Fruit fly (Drosophila melanogaster) whole organism, embryonic: ENCODE results near the gene SMC6.

Experiments used
- Aef1 ChIP-seq: fragments of 200-800 bp; sonication (Bioruptor generic); IDR thresholded peaks from 3 replicates; pipeline ENCODE4 v1.3.6; 2022; ENCODE audit warnings: missing biosample characterization, missing genetic modification characterization
- Atf3 ChIP-seq: fragments of 200-800 bp; sonication (Bioruptor generic); optimal IDR thresholded peaks from 3 replicates; lab custom pipeline; 2016; ENCODE audit warnings: missing biosample characterization, missing genetic modification characterization
- B-H2 ChIP-seq: fragments of 200-800 bp; sonication (Bioruptor generic); optimal IDR thresholded peaks from 2 replicates; lab custom pipeline; 2018; ENCODE audit warnings: missing biosample characterization, mild to moderate bottlenecking, missing genetic modification characterization
- Bteb2 ChIP-seq: fragments of 200-800 bp; sonication (Bioruptor generic); optimal IDR thresholded peaks from 2 replicates; lab custom pipeline; 2016; ENCODE audit warnings: missing biosample characterization, missing genetic modification characterization
- CG10274 ChIP-seq: fragments of 200-800 bp; sonication (Bioruptor generic); optimal IDR thresholded peaks from 3 replicates; lab custom pipeline; 2017; ENCODE audit warnings: missing biosample characterization, mild to moderate bottlenecking, missing genetic modification characterization
- CG10979 ChIP-seq: fragments of 200-800 bp; sonication (Bioruptor generic); optimal IDR thresholded peaks from 2 replicates; lab custom pipeline; 2018; ENCODE audit warnings: missing biosample characterization, mild to moderate bottlenecking, missing genetic modification characterization, moderate library complexity
- CG11456 ChIP-seq: fragments of 200-800 bp; sonication (Bioruptor generic); IDR thresholded peaks from 3 replicates; pipeline ENCODE4 v1.3.6; 2022; ENCODE audit warnings: missing biosample characterization, missing genetic modification characterization
- CG13296 ChIP-seq: fragments of 200-800 bp; sonication (Bioruptor generic); optimal IDR thresholded peaks from 3 replicates; lab custom pipeline; 2018; ENCODE audit warnings: missing biosample characterization, mild to moderate bottlenecking, missing genetic modification characterization
- CG14441 ChIP-seq: fragments of 200-800 bp; sonication (Bioruptor generic); IDR thresholded peaks from 2 replicates; pipeline ENCODE4 v1.3.6; 2022; ENCODE audit warnings: missing biosample characterization, missing genetic modification characterization
- CG15269 ChIP-seq: fragments of 200-800 bp; sonication (Bioruptor generic); optimal IDR thresholded peaks from 2 replicates; lab custom pipeline; 2018; ENCODE audit warnings: missing biosample characterization, mild to moderate bottlenecking, missing genetic modification characterization, moderate library complexity
- CG17385 ChIP-seq: fragments of 200-800 bp; sonication (Bioruptor generic); optimal IDR thresholded peaks from 3 replicates; lab custom pipeline; 2018; ENCODE audit warnings: missing biosample characterization, mild to moderate bottlenecking, missing genetic modification characterization
- CG2120 ChIP-seq: fragments of 200-800 bp; sonication (Bioruptor generic); optimal IDR thresholded peaks from 3 replicates; lab custom pipeline; 2016; ENCODE audit warnings: missing biosample characterization, missing genetic modification characterization
- CG31388 ChIP-seq: fragments of 200-800 bp; sonication (Bioruptor generic); optimal IDR thresholded peaks from 2 replicates; lab custom pipeline; 2016; ENCODE audit warnings: missing biosample characterization, missing genetic modification characterization
- CG32532 ChIP-seq: fragments of 200-800 bp; sonication (Bioruptor generic); IDR thresholded peaks from 2 replicates; pipeline ENCODE4 v1.3.6; 2022; ENCODE audit warnings: missing biosample characterization, missing genetic modification characterization
- CG32772 ChIP-seq: fragments of 200-800 bp; sonication (Bioruptor generic); IDR thresholded peaks from 2 replicates; pipeline ENCODE4 v1.3.6; 2022; ENCODE audit warnings: missing biosample characterization, missing genetic modification characterization
- CG4617 ChIP-seq: fragments of 200-800 bp; sonication (Bioruptor generic); optimal IDR thresholded peaks from 3 replicates; lab custom pipeline; 2016; ENCODE audit warnings: missing biosample characterization, missing genetic modification characterization, borderline replicate concordance
- CG6254 ChIP-seq: fragments of 200-800 bp; sonication (Bioruptor generic); optimal IDR thresholded peaks from 3 replicates; lab custom pipeline; 2017; ENCODE audit warnings: mild to moderate bottlenecking, missing biosample characterization, missing genetic modification reagents, missing genetic modification characterization
- CG7928 ChIP-seq: fragments of 200-800 bp; sonication (Bioruptor generic); optimal IDR thresholded peaks from 2 replicates; lab custom pipeline; 2017; ENCODE audit warnings: missing biosample characterization, mild to moderate bottlenecking, missing genetic modification characterization
- CG7963 ChIP-seq: fragments of 200-800 bp; sonication (Bioruptor generic); IDR thresholded peaks from 3 replicates; pipeline ENCODE4 v1.3.6; 2022; ENCODE audit warnings: missing biosample characterization, missing genetic modification characterization; ENCODE audit not compliant: partially characterized antibody
- CG8089 ChIP-seq: fragments of 200-800 bp; sonication (Bioruptor generic); optimal IDR thresholded peaks from 3 replicates; lab custom pipeline; 2016; ENCODE audit warnings: missing biosample characterization, missing genetic modification characterization
- CG9437 ChIP-seq: fragments of 200-800 bp; sonication (Bioruptor generic); optimal IDR thresholded peaks from 2 replicates; lab custom pipeline; 2018; ENCODE audit warnings: missing biosample characterization, mild to moderate bottlenecking, missing genetic modification characterization
- CG9932 ChIP-seq: fragments of 200-800 bp; sonication (Bioruptor generic); IDR thresholded peaks from 2 replicates; pipeline ENCODE4 v1.3.6; 2022; ENCODE audit warnings: missing biosample characterization, missing genetic modification characterization
- CkIIα-i1 ChIP-seq: fragments of 200-800 bp; sonication (Bioruptor generic); IDR thresholded peaks from 2 replicates; pipeline ENCODE4 v1.3.6; 2022; ENCODE audit warnings: missing biosample characterization, missing genetic modification characterization
- D ChIP-seq, 2 experiments: fragments of 200-800 bp in 1 of 2; fragments of >200 bp in 1 of 2; sonication (Bioruptor generic) in 1 of 2; optimal IDR thresholded peaks; 2 replicates in 1 of 2; 3 replicates in 1 of 2; lab custom pipeline; 2017; ENCODE audit warnings: mild to moderate bottlenecking in 1 of 2, missing biosample characterization in 1 of 2, missing genetic modification characterization in 1 of 2, missing genetic modification reagents in 1 of 2
- Doc3 ChIP-seq: fragments of 200-800 bp; sonication (Bioruptor generic); IDR thresholded peaks from 3 replicates; pipeline ENCODE4 v1.3.6; 2022; ENCODE audit warnings: missing biosample characterization, missing genetic modification characterization; ENCODE audit not compliant: partially characterized antibody
- HLH54F ChIP-seq: fragments of 200-800 bp; sonication (Bioruptor generic); optimal IDR thresholded peaks from 3 replicates; lab custom pipeline; 2016; ENCODE audit warnings: missing biosample characterization, missing genetic modification characterization
- HmgD ChIP-seq: fragments of 200-800 bp; sonication (Bioruptor generic); optimal IDR thresholded peaks from 3 replicates; lab custom pipeline; 2016; ENCODE audit warnings: missing biosample characterization, missing genetic modification characterization
- NC2β ChIP-seq: fragments of 200-800 bp; sonication (Bioruptor generic); optimal IDR thresholded peaks from 2 replicates; lab custom pipeline; 2016; ENCODE audit warnings: missing biosample characterization, missing genetic modification characterization
- Opbp ChIP-seq: fragments of 200-800 bp; sonication (Bioruptor generic); IDR thresholded peaks from 3 replicates; pipeline ENCODE4 v1.3.6; 2022; ENCODE audit warnings: missing biosample characterization, missing genetic modification characterization; ENCODE audit not compliant: partially characterized antibody
- PHDP ChIP-seq: fragments of 200-800 bp; sonication (Bioruptor generic); optimal IDR thresholded peaks from 3 replicates; lab custom pipeline; 2018; ENCODE audit warnings: missing biosample characterization, mild to moderate bottlenecking, missing genetic modification characterization, moderate library complexity
- Ptx1 ChIP-seq: fragments of 200-800 bp; sonication (Bioruptor generic); IDR thresholded peaks from 2 replicates; pipeline ENCODE4 v1.3.6; 2022; ENCODE audit warnings: missing biosample characterization, missing genetic modification characterization
- Rx ChIP-seq: fragments of 200-800 bp; sonication (Bioruptor generic); IDR thresholded peaks from 2 replicates; pipeline ENCODE4 v1.3.6; 2022; ENCODE audit warnings: missing biosample characterization, missing genetic modification characterization
- Ssrp ChIP-seq: fragments of 200-800 bp; sonication (Bioruptor generic); optimal IDR thresholded peaks from 2 replicates; lab custom pipeline; 2018; ENCODE audit warnings: missing biosample characterization, mild to moderate bottlenecking, missing genetic modification characterization, moderate library complexity
- Taf1 ChIP-seq: fragments of 200-800 bp; sonication (Bioruptor generic); IDR thresholded peaks from 2 replicates; pipeline ENCODE4 v1.3.6; 2022; ENCODE audit warnings: missing biosample characterization, missing genetic modification characterization
- abd-A ChIP-seq: fragments of 200-800 bp; sonication (Bioruptor generic); optimal IDR thresholded peaks from 3 replicates; lab custom pipeline; 2019; ENCODE audit warnings: missing biosample characterization, mild to moderate bottlenecking, missing genetic modification characterization, moderate library complexity
- br ChIP-seq: fragments of >200 bp; optimal IDR thresholded peaks from 2 replicates; lab custom pipeline; 2017
- cwo ChIP-seq: fragments of 200-800 bp; sonication (Bioruptor generic); optimal IDR thresholded peaks from 3 replicates; lab custom pipeline; 2017; ENCODE audit warnings: missing biosample characterization, missing genetic modification characterization, mild to moderate bottlenecking, moderate library complexity, missing genetic modification reagents
- dimm ChIP-seq: fragments of 200-800 bp; sonication (Bioruptor generic); IDR thresholded peaks from 2 replicates; pipeline ENCODE4 v1.3.6; 2022; ENCODE audit warnings: missing biosample characterization, missing genetic modification characterization
- gfzf ChIP-seq: fragments of 200-800 bp; sonication (Bioruptor generic); optimal IDR thresholded peaks from 2 replicates; lab custom pipeline; 2016; ENCODE audit warnings: missing biosample characterization, mild to moderate bottlenecking, missing genetic modification characterization, moderate library complexity
- gsb ChIP-seq: fragments of 200-800 bp; sonication (Bioruptor generic); IDR thresholded peaks from 2 replicates; pipeline ENCODE4 v1.3.6; 2022; ENCODE audit warnings: missing biosample characterization, missing genetic modification characterization
- inv ChIP-seq: fragments of 200-800 bp; sonication (Bioruptor generic); IDR thresholded peaks from 2 replicates; pipeline ENCODE4 v1.3.6; 2022; ENCODE audit warnings: missing biosample characterization, missing genetic modification characterization; ENCODE audit not compliant: partially characterized antibody
- ken ChIP-seq: fragments of 200-800 bp; sonication (Bioruptor generic); IDR thresholded peaks from 3 replicates; pipeline ENCODE4 v1.3.6; 2022; ENCODE audit warnings: missing biosample characterization, missing genetic modification characterization
- kni ChIP-seq: fragments of 200-800 bp; sonication (Bioruptor generic); optimal IDR thresholded peaks from 3 replicates; lab custom pipeline; 2017; ENCODE audit warnings: mild to moderate bottlenecking, missing biosample characterization, missing genetic modification reagents, missing genetic modification characterization
- lbe ChIP-seq: fragments of 200-800 bp; sonication (Bioruptor generic); optimal IDR thresholded peaks from 2 replicates; lab custom pipeline; 2016; ENCODE audit warnings: missing biosample characterization, mild to moderate bottlenecking, missing genetic modification characterization
- lov ChIP-seq, 2 experiments: fragments of 200-800 bp in 1 of 2; fragments of >200 bp in 1 of 2; sonication (Bioruptor generic) in 1 of 2; IDR thresholded peaks in 1 of 2; optimal IDR thresholded peaks in 1 of 2; 2 replicates in 1 of 2; 3 replicates in 1 of 2; pipeline versions ENCODE4 v1.3.6 to Lab custom; 2017 to 2022; ENCODE audit warnings: missing biosample characterization in 1 of 2, missing genetic modification characterization in 1 of 2
- sens ChIP-seq: fragments of 200-800 bp; sonication (Bioruptor generic); peaks from one replicate; lab custom pipeline; 2016; ENCODE audit warnings: missing biosample characterization, missing genetic modification characterization
- so ChIP-seq: fragments of 200-800 bp; sonication (Bioruptor generic); IDR thresholded peaks from 3 replicates; pipeline ENCODE4 v1.3.6; 2022; ENCODE audit warnings: missing biosample characterization, missing genetic modification characterization
- sug ChIP-seq: fragments of 200-800 bp; optimal IDR thresholded peaks from 2 replicates; lab custom pipeline; 2019; ENCODE audit warnings: missing biosample characterization, mild to moderate bottlenecking, missing genetic modification characterization, moderate library complexity
- toy ChIP-seq: fragments of 200-800 bp; sonication (Bioruptor generic); IDR thresholded peaks from 2 replicates; pipeline ENCODE4 v1.3.6; 2022; ENCODE audit warnings: missing biosample characterization, missing genetic modification characterization
- unc-4 ChIP-seq: fragments of 200-800 bp; sonication (Bioruptor generic); IDR thresholded peaks from 2 replicates; pipeline ENCODE4 v1.3.6; 2022; ENCODE audit warnings: missing biosample characterization, missing genetic modification characterization; ENCODE audit not compliant: partially characterized antibody
- yki ChIP-seq: fragments of >200 bp; optimal IDR thresholded peaks from 3 replicates; lab custom pipeline; 2018

SMC6 gene

dm6 chr3R:24229870-24230422 is 36.7 kb upstream of the SMC6 start, which contains the start of gene Spase22-23 (continued):
- peak; percentile 96 for TF ChIP-seq Opbp (GFP tag; lab: Robert Waterston, UW)
- TF ChIP-seq Atf3: no peak
- no peak for TF ChIP-seq br
- TF ChIP-seq CG14441: no peak
- TF ChIP-seq lov (optimal IDR thresholded peaks at IDR 0.05; lab: Kevin White, UChicago): no peak
- TF ChIP-seq lov (GFP tag; IDR thresholded peaks at IDR 0.05; lab: Robert Waterston, UW): no peak
- TF ChIP-seq CG8089: no peak
- no peak for TF ChIP-seq so (GFP tag; lab: Robert Waterston, UW)
- no peak for TF ChIP-seq CG31388 (GFP tag; lab: Kevin White, UChicago)
- TF ChIP-seq ken (GFP tag; lab: Robert Waterston, UW): no peak
- no peak for TF ChIP-seq CG32532
- TF ChIP-seq Bteb2 (GFP tag; lab: Kevin White, UChicago): no peak
- peak; percentile 92 for TF ChIP-seq inv (GFP tag; lab: Robert Waterston, UW)
- peak; percentile 12 for TF ChIP-seq CG9932
- no peak for TF ChIP-seq sug (tag; lab: Kevin White, UChicago)
- TF ChIP-seq D (optimal IDR thresholded peaks at IDR 0.05; lab: Kevin White, UChicago): no peak
- no peak for TF ChIP-seq D (GFP tag; optimal IDR thresholded peaks at IDR 0.05; lab: Kevin White, UChicago)
- TF ChIP-seq cwo: no peak
- TF ChIP-seq Ssrp (tag; lab: Kevin White, UChicago): no peak
- no peak for TF ChIP-seq Ptx1 (GFP tag; lab: Robert Waterston, UW)
- TF ChIP-seq lbe: no peak
- no peak for TF ChIP-seq Taf1 (GFP tag; lab: Robert Waterston, UW)
- TF ChIP-seq HmgD (GFP tag; lab: Kevin White, UChicago): no peak
- no peak for TF ChIP-seq CG11456 (GFP tag; lab: Robert Waterston, UW)
- TF ChIP-seq NC2β (GFP tag; lab: Kevin White, UChicago): no peak
- no peak for TF ChIP-seq yki (lab: Kevin White, UChicago)
- no peak for TF ChIP-seq CG13296 (GFP tag; lab: Kevin White, UChicago)
- no peak for TF ChIP-seq gfzf (GFP tag; lab: Kevin White, UChicago)
- TF ChIP-seq CG10979 (tag; lab: Kevin White, UChicago): no peak
- no peak for TF ChIP-seq Rx (GFP tag; lab: Robert Waterston, UW)
- no peak for TF ChIP-seq HLH54F (GFP tag; lab: Kevin White, UChicago)
- peak; percentile 93 for TF ChIP-seq CG7963 (GFP tag; lab: Robert Waterston, UW)
- TF ChIP-seq CG6254 (GFP tag; lab: Kevin White, UChicago): no peak
- TF ChIP-seq CG2120 (GFP tag; lab: Kevin White, UChicago): no peak
- TF ChIP-seq toy (GFP tag; lab: Robert Waterston, UW): no peak
- no peak for TF ChIP-seq CG10274 (GFP tag; lab: Kevin White, UChicago)
- no peak for TF ChIP-seq PHDP (tag; lab: Kevin White, UChicago)
- no peak for TF ChIP-seq dimm (GFP tag; lab: Robert Waterston, UW)
- TF ChIP-seq abd-A (tag; lab: Kevin White, UChicago): no peak
- no peak for TF ChIP-seq CG32772 (GFP tag; lab: Robert Waterston, UW)
- no peak for TF ChIP-seq B-H2 (GFP tag; lab: Kevin White, UChicago)
- no peak for TF ChIP-seq CG7928 (GFP tag; lab: Kevin White, UChicago)
- peak; percentile 89 for TF ChIP-seq Doc3 (GFP tag; lab: Robert Waterston, UW)
- TF ChIP-seq CG17385 (GFP tag; lab: Kevin White, UChicago): no peak
- TF ChIP-seq Aef1: no peak
- TF ChIP-seq CkIIα-i1: no peak
- no peak for TF ChIP-seq CG15269
- no peak for TF ChIP-seq sens (GFP tag; lab: Kevin White, UChicago)
- TF ChIP-seq gsb (GFP tag; lab: Robert Waterston, UW): no peak
- no peak for TF ChIP-seq kni (GFP tag; lab: Kevin White, UChicago)
- TF ChIP-seq unc-4 (GFP tag; lab: Robert Waterston, UW): peak; percentile 89
- TF ChIP-seq CG4617 (GFP tag; lab: Kevin White, UChicago): no peak
- no peak for TF ChIP-seq CG9437 (GFP tag; lab: Kevin White, UChicago)
